Worm (Caenorhabditis elegans) whole organism, young adult: Measurements from ENCODE around the gene F44E5.5.

Experiments used
- B0035.1 ChIP-seq: sonication (generic microtip); optimal IDR thresholded peaks from 2 replicates; lab custom pipeline; 2016; ENCODE audit warnings: missing genetic modification characterization, mild to moderate bottlenecking, missing compliant biosample characterization, missing genotype, missing genetic modification reagents
- B0261.1 ChIP-seq: sonication (generic microtip); optimal IDR thresholded peaks from 2 replicates; lab custom pipeline; 2016; ENCODE audit warnings: mild to moderate bottlenecking, missing genetic modification characterization, moderate library complexity, missing compliant biosample characterization
- B0336.3 ChIP-seq: fragments of 200-800 bp; sonication (Bioruptor generic); IDR thresholded peaks from 2 replicates; pipeline ENCODE4 v1.3.6; 2022; ENCODE audit warnings: missing genetic modification characterization, missing compliant biosample characterization
- C06A6.2 ChIP-seq: fragments of 200-800 bp; sonication (Bioruptor generic); conservative IDR thresholded peaks from 2 replicates; pipeline ENCODE4 v1.3.6; 2022; ENCODE audit warnings: missing genetic modification characterization, missing compliant biosample characterization
- F10E7.11 ChIP-seq: sonication (generic microtip); optimal IDR thresholded peaks from 2 replicates; lab custom pipeline; 2017; ENCODE audit warnings: mild to moderate bottlenecking, missing genetic modification characterization, moderate library complexity, missing compliant biosample characterization
- F52B5.7 ChIP-seq: sonication (generic microtip); optimal IDR thresholded peaks from 2 replicates; lab custom pipeline; 2016; ENCODE audit warnings: mild to moderate bottlenecking, missing genetic modification characterization, missing compliant biosample characterization
- F57A8.1 ChIP-seq: fragments of 200-800 bp; sonication (Bioruptor generic); optimal IDR thresholded peaks from 2 replicates; lab custom pipeline; 2018; ENCODE audit warnings: mild to moderate bottlenecking, missing genetic modification characterization, moderate library complexity, missing compliant biosample characterization
- K12H6.12 ChIP-seq: fragments of 200-800 bp; sonication (Bioruptor generic); optimal IDR thresholded peaks from 2 replicates; lab custom pipeline; 2018; ENCODE audit warnings: mild to moderate bottlenecking, missing genetic modification characterization, missing compliant biosample characterization
- T07F8.4 ChIP-seq: sonication (generic microtip); optimal IDR thresholded peaks from 2 replicates; lab custom pipeline; 2016; ENCODE audit warnings: mild to moderate bottlenecking, missing genetic modification characterization, moderate library complexity, missing compliant biosample characterization
- ZK185.1 ChIP-seq: sonication (generic microtip); optimal IDR thresholded peaks from 2 replicates; lab custom pipeline; 2016; ENCODE audit warnings: mild to moderate bottlenecking, missing genetic modification characterization, missing compliant biosample characterization; ENCODE audit not compliant: poor library complexity, severe bottlenecking
- akir-1 ChIP-seq: fragments of 200-800 bp; sonication (Bioruptor generic); optimal IDR thresholded peaks from 2 replicates; lab custom pipeline; 2018; ENCODE audit warnings: mild to moderate bottlenecking, missing genetic modification characterization, moderate library complexity, missing compliant biosample characterization
- atf-7 ChIP-seq: sonication (generic microtip); optimal IDR thresholded peaks from 2 replicates; lab custom pipeline; 2017; ENCODE audit warnings: mild to moderate bottlenecking, missing genetic modification characterization, missing compliant biosample characterization
- athp-1 ChIP-seq: sonication (generic microtip); optimal IDR thresholded peaks from 2 replicates; lab custom pipeline; 2017; ENCODE audit warnings: mild to moderate bottlenecking, missing genetic modification characterization, missing compliant biosample characterization
- attf-5 ChIP-seq: fragments of 200-800 bp; sonication (Bioruptor generic); optimal IDR thresholded peaks from 2 replicates; lab custom pipeline; 2018; ENCODE audit warnings: mild to moderate bottlenecking, missing genetic modification characterization, missing compliant biosample characterization
- bed-1 ChIP-seq: fragments of 200-800 bp; sonication (Bioruptor generic); IDR thresholded peaks from 2 replicates; pipeline ENCODE4 v1.3.6; 2022; ENCODE audit warnings: missing genetic modification reagents, missing genetic modification characterization, missing compliant biosample characterization
- cebp-1 ChIP-seq, 2 experiments: fragments of 200-800 bp in 1 of 2; sonication (Bioruptor generic) in 1 of 2; sonication (generic microtip) in 1 of 2; IDR thresholded peaks in 1 of 2; optimal IDR thresholded peaks in 1 of 2; 2 replicates each; pipeline versions ENCODE4 v1.3.6 to Lab custom; 2017 to 2022; ENCODE audit warnings: missing compliant biosample characterization in 2 of 2, missing genetic modification characterization in 2 of 2, mild to moderate bottlenecking in 1 of 2, missing genetic modification reagents in 1 of 2, moderate library complexity in 1 of 2
- ceh-100 ChIP-seq: fragments of 200-800 bp; sonication (Bioruptor generic); IDR thresholded peaks from 2 replicates; pipeline ENCODE4 v1.3.6; 2022; ENCODE audit warnings: missing genetic modification reagents, missing genetic modification characterization, missing compliant biosample characterization
- ceh-27 ChIP-seq: fragments of 200-800 bp; sonication (Bioruptor generic); optimal IDR thresholded peaks from 2 replicates; lab custom pipeline; 2018; ENCODE audit warnings: mild to moderate bottlenecking, missing genetic modification characterization, moderate library complexity, missing compliant biosample characterization
- chd-7 ChIP-seq: sonication (generic microtip); optimal IDR thresholded peaks from 2 replicates; lab custom pipeline; 2016; ENCODE audit warnings: mild to moderate bottlenecking, missing genetic modification characterization, moderate library complexity, missing compliant biosample characterization
- die-1 ChIP-seq: sonication (generic microtip); optimal IDR thresholded peaks from 2 replicates; lab custom pipeline; 2016; ENCODE audit warnings: missing genotype, mild to moderate bottlenecking, missing genetic modification characterization, missing compliant biosample characterization
- dox-1 ChIP-seq: fragments of 200-800 bp; sonication (Bioruptor generic); IDR thresholded peaks from 2 replicates; pipeline ENCODE4 v1.3.6; 2022; ENCODE audit warnings: missing genetic modification reagents, missing genetic modification characterization, missing compliant biosample characterization
- dpff-1 ChIP-seq: sonication (generic microtip); optimal IDR thresholded peaks from 2 replicates; lab custom pipeline; 2017; ENCODE audit warnings: mild to moderate bottlenecking, missing genetic modification characterization, missing compliant biosample characterization
- efl-1 ChIP-seq: fragments of 150-350 bp; optimal IDR thresholded peaks from 2 replicates; lab custom pipeline; 2014; ENCODE audit warnings: missing biosample characterization, missing genetic modification reagents, missing genetic modification characterization
- egl-44 ChIP-seq: fragments of 200-800 bp; sonication (Bioruptor generic); IDR thresholded peaks from 2 replicates; pipeline ENCODE4 v1.3.6; 2022; ENCODE audit warnings: missing genetic modification reagents, missing genetic modification characterization, missing compliant biosample characterization
- ekl-4 ChIP-seq: fragments of 200-800 bp; sonication (Bioruptor generic); IDR thresholded peaks from 2 replicates; pipeline ENCODE4 v1.3.6; 2022; ENCODE audit warnings: missing genetic modification reagents, missing genetic modification characterization, missing compliant biosample characterization
- fkh-3 ChIP-seq: sonication (generic microtip); optimal IDR thresholded peaks from 2 replicates; lab custom pipeline; 2016; ENCODE audit warnings: mild to moderate bottlenecking, missing genetic modification characterization, missing compliant biosample characterization
- gei-17 ChIP-seq: fragments of 200-800 bp; sonication (Bioruptor generic); optimal IDR thresholded peaks from 2 replicates; lab custom pipeline; 2018; ENCODE audit warnings: mild to moderate bottlenecking, missing genetic modification characterization, missing compliant biosample characterization
- him-1 ChIP-seq: sonication (generic microtip); optimal IDR thresholded peaks from 2 replicates; lab custom pipeline; 2016; ENCODE audit warnings: missing genotype, missing genetic modification reagents, missing genetic modification characterization, missing compliant biosample characterization
- hlh-26 ChIP-seq: fragments of 200-800 bp; sonication (Bioruptor generic); conservative IDR thresholded peaks from 2 replicates; pipeline ENCODE4 v1.3.6; 2022; ENCODE audit warnings: missing genetic modification reagents, missing genetic modification characterization, missing compliant biosample characterization
- hmg-1.2 ChIP-seq: fragments of 200-800 bp; sonication (Bioruptor generic); IDR thresholded peaks from 2 replicates; pipeline ENCODE4 v1.3.6; 2022; ENCODE audit warnings: missing genetic modification reagents, missing genetic modification characterization, missing compliant biosample characterization
- let-526 ChIP-seq: fragments of 200-800 bp; sonication (Bioruptor generic); IDR thresholded peaks from 2 replicates; pipeline ENCODE4 v1.3.6; 2022; ENCODE audit warnings: missing genetic modification reagents, missing genetic modification characterization, missing compliant biosample characterization
- let-607 ChIP-seq, 2 experiments: fragments of 200-800 bp in 1 of 2; sonication (Bioruptor generic) in 1 of 2; sonication (generic microtip) in 1 of 2; optimal IDR thresholded peaks; 2 replicates each; lab custom pipeline; 2016 to 2018; ENCODE audit warnings: mild to moderate bottlenecking in 2 of 2, missing compliant biosample characterization in 2 of 2, missing genetic modification characterization in 2 of 2, moderate library complexity in 2 of 2, missing genotype in 1 of 2
- lin-26 ChIP-seq: fragments of 200-800 bp; sonication (Bioruptor generic); IDR thresholded peaks from 2 replicates; pipeline ENCODE4 v1.3.6; 2022; ENCODE audit warnings: missing genetic modification reagents, missing genetic modification characterization, missing compliant biosample characterization
- lin-35 ChIP-seq, 3 experiments: fragments of 150-350 bp in 2 of 3; sonication (generic microtip) in 1 of 3; optimal IDR thresholded peaks; 2 replicates each; lab custom pipeline; 2014 to 2018; ENCODE audit warnings: missing biosample characterization in 3 of 3, missing genetic modification characterization in 3 of 3, missing genetic modification reagents in 3 of 3
- lin-40 ChIP-seq: sonication (generic microtip); optimal IDR thresholded peaks from 2 replicates; lab custom pipeline; 2016; ENCODE audit warnings: missing genetic modification characterization, mild to moderate bottlenecking, missing compliant biosample characterization, missing genotype, missing genetic modification reagents
- nhr-80 ChIP-seq: sonication (generic microtip); optimal IDR thresholded peaks from 2 replicates; lab custom pipeline; 2016; ENCODE audit warnings: missing genetic modification characterization, missing compliant biosample characterization
- nhr-90 ChIP-seq: sonication (generic microtip); optimal IDR thresholded peaks from 2 replicates; lab custom pipeline; 2016; ENCODE audit warnings: missing genotype, mild to moderate bottlenecking, missing genetic modification characterization, missing compliant biosample characterization
- rcor-1 ChIP-seq: fragments of 200-800 bp; sonication (Bioruptor generic); IDR thresholded peaks from 2 replicates; pipeline ENCODE4 v1.3.6; 2022; ENCODE audit warnings: missing genetic modification reagents, missing genetic modification characterization, missing compliant biosample characterization
- tbp1 ChIP-seq: fragments of 200-800 bp; sonication (Bioruptor generic); optimal IDR thresholded peaks from 2 replicates; lab custom pipeline; 2018; ENCODE audit warnings: mild to moderate bottlenecking, missing genetic modification characterization, missing compliant biosample characterization
- tlf-1 ChIP-seq: fragments of 200-800 bp; sonication (Bioruptor generic); optimal IDR thresholded peaks from 2 replicates; lab custom pipeline; 2018; ENCODE audit warnings: mild to moderate bottlenecking, missing genetic modification characterization, missing compliant biosample characterization
- zfh-2 ChIP-seq: fragments of 200-800 bp; sonication (Bioruptor generic); conservative IDR thresholded peaks from 2 replicates; pipeline ENCODE4 v1.3.6; 2022; ENCODE audit warnings: missing genetic modification reagents, missing genetic modification characterization, missing compliant biosample characterization
- ztf-18 ChIP-seq: sonication (generic microtip); optimal IDR thresholded peaks from 2 replicates; lab custom pipeline; 2016; ENCODE audit warnings: missing genotype, mild to moderate bottlenecking, missing genetic modification characterization, missing compliant biosample characterization
- ztf-26 ChIP-seq: sonication (generic microtip); optimal IDR thresholded peaks from 2 replicates; lab custom pipeline; 2017; ENCODE audit warnings: missing genetic modification characterization, missing compliant biosample characterization
- ztf-28 ChIP-seq: fragments of 200-800 bp; sonication (Bioruptor generic); IDR thresholded peaks from 2 replicates; pipeline ENCODE4 v1.3.6; 2022; ENCODE audit warnings: missing genetic modification reagents, missing genetic modification characterization, missing compliant biosample characterization

Gene F44E5.5

ce11 chrII:11748494-11748893 lies 11.0 kb upstream of the F44E5.5 start, which contains the start of the genes F44E5.17 and gpb-1:
TSS of gene F44E5.17 (minus strand) at chrII:11748594.
TSS of gene gpb-1 (minus strand) at chrII:11748611.
- TF ChIP-seq let-526 (GFP tag; lab: Robert Waterston, UW) (no peak), athp-1 (tag; lab: Kevin White, UChicago) (no peak), gei-17 (no peak), efl-1 (GFP tag; lab: Kevin White, UChicago) (peak; percentile 6), B0261.1 (no peak), hmg-1.2 (GFP tag; lab: Robert Waterston, UW) (peak; percentile 11; the same call in 1 of the 2 replicates)

- TF ChIP-seq F57A8.1 (GFP tag; lab: Kevin White, UChicago) (no peak), B0336.3 (peak; percentile 91), nhr-80 (tag; lab: Kevin White, UChicago) (peak; percentile 83), atf-7 (tag; lab: Kevin White, UChicago) (peak; percentile 75), F52B5.7 (tag; lab: Kevin White, UChicago) (peak; percentile 59), akir-1 (GFP tag; lab: Kevin White, UChicago) (peak; percentile 63), egl-44 (no peak), T07F8.4 (peak; percentile 41), let-607 (tag; optimal IDR thresholded peaks at IDR 0.05; lab: Kevin White, UChicago) (peak; percentile 66 to 77), attf-5 (peak; percentile 89), tlf-1 (GFP tag; lab: Kevin White, UChicago) (peak; percentile 22), hmg-1.2 (GFP tag; lab: Robert Waterston, UW) (peak; percentile 85), ZK185.1 (tag; lab: Kevin White, UChicago) (peak; percentile 40), rcor-1 (GFP tag; lab: Robert Waterston, UW) (0 out of 2 replicates have a peak, but pooled peaks have one; percentile 8), ztf-18 (tag; lab: Kevin White, UChicago) (peak; percentile 66), ceh-100 (GFP tag; lab: Robert Waterston, UW) (0 out of 2 replicates have a peak, but pooled peaks have one; percentile 24), cebp-1 (GFP tag; IDR thresholded peaks at IDR 0.05; lab: Robert Waterston, UW) (0 out of 2 replicates have a peak, but pooled peaks have one; percentile 50), cebp-1 (tag; optimal IDR thresholded peaks at IDR 0.05; lab: Kevin White, UChicago) (peak; percentile 90), ztf-26 (tag; lab: Kevin White, UChicago) (peak; percentile 2), die-1 (peak; percentile 60), ceh-27 (GFP tag; lab: Kevin White, UChicago) (peak; percentile 76), hlh-26 (GFP tag; lab: Robert Waterston, UW) (no peak), ekl-4 (0 out of 2 replicates have a peak, but pooled peaks have one; percentile 57), fkh-3 (tag; lab: Kevin White, UChicago) (no peak), nhr-90 (tag; lab: Kevin White, UChicago) (peak; percentile 63), dox-1 (GFP tag; lab: Robert Waterston, UW) (peak; percentile 84), ztf-28 (GFP tag; lab: Robert Waterston, UW) (no peak), lin-40 (tag; lab: Kevin White, UChicago) (peak; percentile 91), efl-1 (GFP tag; lab: Kevin White, UChicago) (peak; percentile 17), him-1 (no peak), C06A6.2 (GFP tag; lab: Robert Waterston, UW) (peak; percentile 55; the same call in 1 of the 2 replicates), lin-26 (GFP tag; lab: Robert Waterston, UW) (0 out of 2 replicates have a peak, but pooled peaks have one; percentile 61), K12H6.12 (tag; lab: Kevin White, UChicago) (peak; percentile 87), B0035.1 (peak; percentile 38), bed-1 (GFP tag; lab: Robert Waterston, UW) (no peak), zfh-2 (GFP tag; lab: Robert Waterston, UW) (peak; percentile 99), tbp1 (peak; percentile 32), lin-35 (GFP tag; optimal IDR thresholded peaks at IDR 0.05; lab: Kevin White, UChicago) (peak in 1 of 3 experiments; percentile 66), F10E7.11 (peak; percentile 51), chd-7 (tag; lab: Kevin White, UChicago) (peak; percentile 74), dpff-1 (tag; lab: Kevin White, UChicago) (peak; percentile 50)
These were observed 9.8 kb upstream of the F44E5.5 start for ce11 chrII:11749490-11750172.
